Fruit fly (Drosophila melanogaster) whole organism, embryonic: ENCODE results near the gene Cyp318a1.

Source experiments
- BEAF-32 ChIP-seq: fragments of 200-800 bp; sonication (Bioruptor generic); optimal IDR thresholded peaks from 3 replicates; lab custom pipeline; 2017; ENCODE audit warnings: missing biosample characterization, missing genetic modification characterization, mild to moderate bottlenecking, moderate library complexity, missing genetic modification reagents
- CG1024 ChIP-seq: fragments of 200-800 bp; sonication (Bioruptor generic); IDR thresholded peaks from 2 replicates; pipeline ENCODE4 v1.3.6; 2022; ENCODE audit warnings: missing biosample characterization, missing genetic modification characterization
- CG10654 ChIP-seq: fragments of 200-800 bp; sonication (Bioruptor generic); optimal IDR thresholded peaks from 2 replicates; lab custom pipeline; 2016; ENCODE audit warnings: missing biosample characterization, missing genetic modification characterization
- CG11093 ChIP-seq: fragments of 200-800 bp; sonication (Bioruptor generic); IDR thresholded peaks from 3 replicates; pipeline ENCODE4 v1.3.6; 2022; ENCODE audit warnings: missing biosample characterization, missing genetic modification characterization
- CG13287 ChIP-seq: fragments of 200-800 bp; sonication (Bioruptor generic); IDR thresholded peaks from 2 replicates; pipeline ENCODE4 v1.3.6; 2022; ENCODE audit warnings: missing biosample characterization, missing genetic modification characterization; ENCODE audit not compliant: partially characterized antibody
- CG13894 ChIP-seq: fragments of 200-800 bp; sonication (Bioruptor generic); optimal IDR thresholded peaks from 3 replicates; lab custom pipeline; 2018; ENCODE audit warnings: missing biosample characterization, mild to moderate bottlenecking, missing genetic modification characterization, moderate library complexity
- CG14710 ChIP-seq: fragments of 200-800 bp; sonication (Bioruptor generic); optimal IDR thresholded peaks from 3 replicates; lab custom pipeline; 2019; ENCODE audit warnings: missing biosample characterization, mild to moderate bottlenecking, missing genetic modification characterization, moderate library complexity
- CG18764 ChIP-seq: fragments of 200-800 bp; sonication (Bioruptor generic); optimal IDR thresholded peaks from 3 replicates; lab custom pipeline; 2016; ENCODE audit warnings: missing biosample characterization, missing genetic modification characterization
- CG3163 ChIP-seq: fragments of 200-800 bp; sonication (Bioruptor generic); optimal IDR thresholded peaks from 3 replicates; lab custom pipeline; 2016; ENCODE audit warnings: missing biosample characterization, missing genetic modification characterization
- CG42726 ChIP-seq: fragments of 200-800 bp; sonication (Bioruptor generic); IDR thresholded peaks from 2 replicates; pipeline ENCODE4 v1.3.6; 2022; ENCODE audit warnings: missing biosample characterization, missing genetic modification characterization; ENCODE audit not compliant: partially characterized antibody
- CG4424 ChIP-seq: fragments of 200-800 bp; sonication (Bioruptor generic); optimal IDR thresholded peaks from 3 replicates; lab custom pipeline; 2016; ENCODE audit warnings: missing biosample characterization, missing genetic modification characterization
- CG6813 ChIP-seq: fragments of 200-800 bp; sonication (Bioruptor generic); optimal IDR thresholded peaks from 2 replicates; lab custom pipeline; 2017; ENCODE audit warnings: missing biosample characterization, missing genetic modification characterization, mild to moderate bottlenecking, moderate library complexity, missing genetic modification reagents
- CkIIα-i1 ChIP-seq: fragments of 200-800 bp; sonication (Bioruptor generic); IDR thresholded peaks from 2 replicates; pipeline ENCODE4 v1.3.6; 2022; ENCODE audit warnings: missing biosample characterization, missing genetic modification characterization
- D19B ChIP-seq: fragments of 200-800 bp; sonication (Bioruptor generic); optimal IDR thresholded peaks from 2 replicates; lab custom pipeline; 2017; ENCODE audit warnings: missing biosample characterization, mild to moderate bottlenecking, missing genetic modification characterization
- Doc3 ChIP-seq: fragments of 200-800 bp; sonication (Bioruptor generic); IDR thresholded peaks from 3 replicates; pipeline ENCODE4 v1.3.6; 2022; ENCODE audit warnings: missing biosample characterization, missing genetic modification characterization; ENCODE audit not compliant: partially characterized antibody
- ERR ChIP-seq: fragments of 200-800 bp; sonication (Bioruptor generic); optimal IDR thresholded peaks from 2 replicates; lab custom pipeline; 2016; ENCODE audit warnings: missing biosample characterization, missing genetic modification characterization
- Elba2 ChIP-seq: fragments of 200-800 bp; sonication (Bioruptor generic); optimal IDR thresholded peaks from 3 replicates; lab custom pipeline; 2016; ENCODE audit warnings: missing biosample characterization, missing genetic modification characterization
- Ets65A ChIP-seq: fragments of 200-800 bp; sonication (Bioruptor generic); peaks from one replicate; lab custom pipeline; 2016; ENCODE audit warnings: missing biosample characterization, missing genetic modification characterization
- Gug ChIP-seq: fragments of 200-800 bp; sonication (Bioruptor generic); IDR thresholded peaks from 4 replicates; pipeline ENCODE4 v1.3.6; 2022; ENCODE audit warnings: missing biosample characterization, missing genetic modification characterization
- HLH4C ChIP-seq: fragments of 200-800 bp; sonication (Bioruptor generic); IDR thresholded peaks from 3 replicates; pipeline ENCODE4 v1.3.6; 2022; ENCODE audit warnings: missing biosample characterization, missing genetic modification characterization; ENCODE audit not compliant: partially characterized antibody
- Mad ChIP-seq: fragments of 200-800 bp; sonication (Bioruptor generic); optimal IDR thresholded peaks from 2 replicates; lab custom pipeline; 2016; ENCODE audit warnings: missing biosample characterization, missing genetic modification characterization
- Opbp ChIP-seq: fragments of 200-800 bp; sonication (Bioruptor generic); IDR thresholded peaks from 3 replicates; pipeline ENCODE4 v1.3.6; 2022; ENCODE audit warnings: missing biosample characterization, missing genetic modification characterization; ENCODE audit not compliant: partially characterized antibody
- Sin3A ChIP-seq: fragments of >200 bp; optimal IDR thresholded peaks from 2 replicates; lab custom pipeline; 2018
- Spps ChIP-seq: fragments of 200-800 bp; sonication (Bioruptor generic); optimal IDR thresholded peaks from 2 replicates; lab custom pipeline; 2018; ENCODE audit warnings: missing biosample characterization, mild to moderate bottlenecking, missing genetic modification characterization
- Vsx1 ChIP-seq: fragments of 200-800 bp; sonication (Bioruptor generic); optimal IDR thresholded peaks from 2 replicates; lab custom pipeline; 2017; ENCODE audit warnings: missing biosample characterization, mild to moderate bottlenecking, missing genetic modification characterization, missing genetic modification reagents
- ato ChIP-seq: fragments of 200-800 bp; sonication (Bioruptor generic); IDR thresholded peaks from 2 replicates; pipeline ENCODE4 v1.3.6; 2022; ENCODE audit warnings: missing biosample characterization, missing genetic modification characterization; ENCODE audit not compliant: partially characterized antibody
- danr ChIP-seq: fragments of 200-800 bp; sonication (Bioruptor generic); IDR thresholded peaks from 2 replicates; pipeline ENCODE4 v1.3.6; 2022; ENCODE audit warnings: missing biosample characterization, missing genetic modification characterization
- dati ChIP-seq: fragments of 200-800 bp; sonication (Bioruptor generic); IDR thresholded peaks from 2 replicates; pipeline ENCODE4 v1.3.6; 2022; ENCODE audit warnings: missing biosample characterization, missing genetic modification characterization
- hkb ChIP-seq, 2 experiments: fragments of 200-800 bp in 1 of 2; fragments of >200 bp in 1 of 2; sonication (Bioruptor generic) in 1 of 2; IDR thresholded peaks in 1 of 2; optimal IDR thresholded peaks in 1 of 2; 2 replicates each; pipeline versions ENCODE4 v1.3.6 to Lab custom; 2017 to 2022; ENCODE audit warnings: missing biosample characterization in 1 of 2, missing genetic modification characterization in 1 of 2
- insv ChIP-seq, 2 experiments: fragments of 200-800 bp; sonication (Bioruptor generic); optimal IDR thresholded peaks; 3 replicates each; lab custom pipeline; 2016 to 2018; ENCODE audit warnings: missing biosample characterization in 2 of 2, missing genetic modification characterization in 2 of 2
- lmd ChIP-seq: fragments of 200-800 bp; sonication (Bioruptor generic); IDR thresholded peaks from 2 replicates; pipeline ENCODE4 v1.3.6; 2022; ENCODE audit warnings: missing biosample characterization, missing genetic modification characterization
- p53 ChIP-seq: fragments of 200-800 bp; sonication (Bioruptor generic); optimal IDR thresholded peaks from 2 replicates; lab custom pipeline; 2016; ENCODE audit warnings: missing biosample characterization, missing genetic modification characterization
- pb ChIP-seq: fragments of 200-800 bp; sonication (Bioruptor generic); optimal IDR thresholded peaks from 3 replicates; lab custom pipeline; 2016; ENCODE audit warnings: missing biosample characterization, missing genetic modification characterization
- phol ChIP-seq: fragments of 200-800 bp; sonication (Bioruptor generic); optimal IDR thresholded peaks from 3 replicates; lab custom pipeline; 2018; ENCODE audit warnings: missing biosample characterization, mild to moderate bottlenecking, missing genetic modification characterization, moderate library complexity
- slbo ChIP-seq: fragments of 200-800 bp; sonication (Bioruptor generic); IDR thresholded peaks from 2 replicates; pipeline ENCODE4 v1.3.6; 2022; ENCODE audit warnings: missing biosample characterization, missing genetic modification characterization
- slp2 ChIP-seq: fragments of 200-800 bp; sonication (Bioruptor generic); optimal IDR thresholded peaks from 2 replicates; lab custom pipeline; 2016; ENCODE audit warnings: missing biosample characterization, missing genetic modification characterization
- sob ChIP-seq: fragments of 200-800 bp; sonication (Bioruptor generic); IDR thresholded peaks from 2 replicates; pipeline ENCODE4 v1.3.6; 2022; ENCODE audit warnings: missing biosample characterization, missing genetic modification characterization
- sug ChIP-seq: fragments of 200-800 bp; optimal IDR thresholded peaks from 2 replicates; lab custom pipeline; 2019; ENCODE audit warnings: missing biosample characterization, mild to moderate bottlenecking, missing genetic modification characterization, moderate library complexity
- tna ChIP-seq: fragments of 200-800 bp; sonication (Bioruptor generic); IDR thresholded peaks from 2 replicates; pipeline ENCODE4 v1.3.6; 2022; ENCODE audit warnings: missing biosample characterization, missing genetic modification characterization; ENCODE audit not compliant: partially characterized antibody
- vnd ChIP-seq: fragments of 200-800 bp; sonication (Bioruptor generic); IDR thresholded peaks from 3 replicates; pipeline ENCODE4 v1.3.6; 2022; ENCODE audit warnings: missing biosample characterization, missing genetic modification characterization; ENCODE audit not compliant: partially characterized antibody

Gene Cyp318a1

dm6 chrX:12017815-12018439 is 14.5 kb upstream of the Cyp318a1 start, which contains the start of gene Chrac-16 (continued):
- TF ChIP-seq CG6813 (GFP tag; lab: Kevin White, UChicago) (no peak), Spps (no peak), slp2 (no peak), CG10654 (no peak), CG13287 (GFP tag; lab: Robert Waterston, UW) (peak; percentile 71), ERR (GFP tag; lab: Kevin White, UChicago) (no peak), CG11093 (no peak), Mad (GFP tag; lab: Kevin White, UChicago) (no peak), danr (GFP tag; lab: Robert Waterston, UW) (no peak), CG4424 (GFP tag; lab: Kevin White, UChicago) (no peak), insv (GFP tag; optimal IDR thresholded peaks at IDR 0.05; lab: Kevin White, UChicago) (no peak), p53 (GFP tag; lab: Kevin White, UChicago) (no peak), Gug (GFP tag; lab: Robert Waterston, UW) (no peak), D19B (GFP tag; lab: Kevin White, UChicago) (no peak), hkb (optimal IDR thresholded peaks at IDR 0.05; lab: Kevin White, UChicago) (no peak), hkb (GFP tag; IDR thresholded peaks at IDR 0.05; lab: Robert Waterston, UW) (no peak), Sin3A (lab: Kevin White, UChicago) (peak; percentile 45), Ets65A (GFP tag; lab: Kevin White, UChicago) (peak; percentile 9), Elba2 (GFP tag; lab: Kevin White, UChicago) (no peak), dati (GFP tag; lab: Robert Waterston, UW) (no peak), vnd (GFP tag; lab: Robert Waterston, UW) (peak; percentile 80), Opbp (peak; percentile 79), CG13894 (tag; lab: Kevin White, UChicago) (no peak), sob (GFP tag; lab: Robert Waterston, UW) (no peak), lmd (GFP tag; lab: Robert Waterston, UW) (no peak), pb (GFP tag; lab: Kevin White, UChicago) (no peak), Vsx1 (no peak), CG42726 (GFP tag; lab: Robert Waterston, UW) (peak; percentile 54; the same call in 1 of the 2 replicates), slbo (GFP tag; lab: Robert Waterston, UW) (no peak), CkIIα-i1 (GFP tag; lab: Robert Waterston, UW) (no peak), CG14710 (tag; lab: Kevin White, UChicago) (no peak), BEAF-32 (GFP tag; lab: Kevin White, UChicago) (peak; percentile 74), CG1024 (no peak), CG3163 (GFP tag; lab: Kevin White, UChicago) (no peak), CG18764 (GFP tag; lab: Kevin White, UChicago) (no peak), tna (GFP tag; lab: Robert Waterston, UW) (peak; percentile 70), phol (tag; lab: Kevin White, UChicago) (no peak), ato (GFP tag; lab: Robert Waterston, UW) (peak; percentile 70), HLH4C (peak; percentile 70), Doc3 (GFP tag; lab: Robert Waterston, UW) (peak; percentile 67), sug (tag; lab: Kevin White, UChicago) (no peak)
